Worm (Caenorhabditis elegans) whole organism, late embryonic: ENCODE measurements around the gene dnj-1.

ENCODE experiments used
- C08G9.2 ChIP-seq: sonication (generic microtip); optimal IDR thresholded peaks from 2 replicates; lab custom pipeline; 2016; ENCODE audit warnings: mild to moderate bottlenecking, missing genetic modification characterization, moderate library complexity, missing compliant biosample characterization
- K02D7.2 ChIP-seq: sonication (generic microtip); optimal IDR thresholded peaks from 2 replicates; lab custom pipeline; 2017; ENCODE audit warnings: mild to moderate bottlenecking, missing genetic modification characterization, missing compliant biosample characterization
- Y22D7AL.16 ChIP-seq: sonication (generic microtip); optimal IDR thresholded peaks from 2 replicates; lab custom pipeline; 2016; ENCODE audit warnings: missing genetic modification characterization, missing compliant biosample characterization
- ahr-1 ChIP-seq: sonication (generic microtip); optimal IDR thresholded peaks from 2 replicates; lab custom pipeline; 2016; ENCODE audit warnings: missing genetic modification characterization, missing compliant biosample characterization
- ama-1 ChIP-seq: fragments of 150-350 bp; optimal IDR thresholded peaks from 2 replicates; lab custom pipeline; 2014
- ceh-22 ChIP-seq: sonication (generic microtip); optimal IDR thresholded peaks from 2 replicates; lab custom pipeline; 2017; ENCODE audit warnings: missing biosample characterization, missing genetic modification characterization
- ceh-30 ChIP-seq: fragments of 150-350 bp; optimal IDR thresholded peaks from 2 replicates; lab custom pipeline; 2014; ENCODE audit warnings: missing biosample characterization, missing genetic modification characterization
- ceh-6 ChIP-seq: fragments of 200-800 bp; sonication (Bioruptor generic); optimal IDR thresholded peaks from 2 replicates; lab custom pipeline; 2018; ENCODE audit warnings: mild to moderate bottlenecking, missing genetic modification characterization, missing compliant biosample characterization
- ceh-9 ChIP-seq: sonication (generic microtip); optimal IDR thresholded peaks from 2 replicates; lab custom pipeline; 2016; ENCODE audit warnings: mild to moderate bottlenecking, missing genetic modification characterization, inconsistent platforms, missing compliant biosample characterization
- dve-1 ChIP-seq: sonication (generic microtip); optimal IDR thresholded peaks from 2 replicates; lab custom pipeline; 2017; ENCODE audit warnings: antibody characterized with exemption, mild to moderate bottlenecking, missing genetic modification characterization, missing compliant biosample characterization
- elt-2 ChIP-seq: sonication (generic microtip); optimal IDR thresholded peaks from 2 replicates; lab custom pipeline; 2016; ENCODE audit warnings: missing genetic modification reagents, missing genetic modification characterization, missing compliant biosample characterization
- elt-4 ChIP-seq: sonication (generic microtip); optimal IDR thresholded peaks from 2 replicates; lab custom pipeline; 2016; ENCODE audit warnings: missing genetic modification characterization, missing compliant biosample characterization
- ets-4 ChIP-seq: sonication (generic microtip); optimal IDR thresholded peaks from 2 replicates; lab custom pipeline; 2016; ENCODE audit warnings: missing genetic modification characterization, missing compliant biosample characterization
- fkh-10 ChIP-seq: fragments of 150-350 bp; optimal IDR thresholded peaks from 2 replicates; lab custom pipeline; 2014; ENCODE audit warnings: missing biosample characterization, missing genetic modification reagents, missing genetic modification characterization
- fkh-6 ChIP-seq: sonication (generic microtip); optimal IDR thresholded peaks from 2 replicates; lab custom pipeline; 2016; ENCODE audit warnings: missing genetic modification characterization, missing compliant biosample characterization
- gmeb-2 ChIP-seq: sonication (generic microtip); optimal IDR thresholded peaks from 2 replicates; lab custom pipeline; 2016; ENCODE audit warnings: missing genetic modification characterization, inconsistent platforms, missing compliant biosample characterization
- hlh-15 ChIP-seq: sonication (generic microtip); optimal IDR thresholded peaks from 2 replicates; lab custom pipeline; 2016; ENCODE audit warnings: missing genetic modification characterization, missing compliant biosample characterization
- hlh-6 ChIP-seq: sonication (generic microtip); optimal IDR thresholded peaks from 2 replicates; lab custom pipeline; 2016; ENCODE audit warnings: missing genotype, missing genetic modification characterization, missing compliant biosample characterization
- lim-6 ChIP-seq: sonication (generic microtip); optimal IDR thresholded peaks from 2 replicates; lab custom pipeline; 2016; ENCODE audit warnings: missing genetic modification characterization, missing compliant biosample characterization
- madf-2 ChIP-seq: sonication (generic microtip); optimal IDR thresholded peaks from 2 replicates; lab custom pipeline; 2017; ENCODE audit warnings: missing genetic modification characterization, missing compliant biosample characterization
- mec-3 ChIP-seq: sonication (generic microtip); optimal IDR thresholded peaks from 2 replicates; lab custom pipeline; 2016; ENCODE audit warnings: borderline replicate concordance, missing genetic modification characterization, missing compliant biosample characterization
- nfya-1 ChIP-seq: sonication (generic microtip); optimal IDR thresholded peaks from 2 replicates; lab custom pipeline; 2017; ENCODE audit warnings: missing genetic modification characterization, mild to moderate bottlenecking, missing compliant biosample characterization, antibody characterized with exemption, moderate library complexity
- odd-2 ChIP-seq: sonication (generic microtip); optimal IDR thresholded peaks from 2 replicates; lab custom pipeline; 2017; ENCODE audit warnings: antibody characterized with exemption, mild to moderate bottlenecking, missing genetic modification characterization, missing compliant biosample characterization
- pag-3 ChIP-seq: sonication (generic microtip); optimal IDR thresholded peaks from 2 replicates; lab custom pipeline; 2016; ENCODE audit warnings: missing compliant biosample characterization, missing genetic modification characterization, borderline replicate concordance
- pat-9 ChIP-seq: fragments of 200-800 bp; sonication (Bioruptor generic); optimal IDR thresholded peaks from 2 replicates; lab custom pipeline; 2018; ENCODE audit warnings: mild to moderate bottlenecking, missing genetic modification characterization, moderate library complexity, missing compliant biosample characterization
- pha-2 ChIP-seq: sonication (generic microtip); optimal IDR thresholded peaks from 2 replicates; lab custom pipeline; 2017; ENCODE audit warnings: mild to moderate bottlenecking, missing genetic modification characterization, missing compliant biosample characterization
- pha-4 ChIP-seq: fragments of 150-350 bp; optimal IDR thresholded peaks from 2 replicates; lab custom pipeline; 2018; ENCODE audit warnings: missing biosample characterization, missing genetic modification reagents, missing genetic modification characterization
- pqm-1 ChIP-seq: sonication (generic microtip); optimal IDR thresholded peaks from 2 replicates; lab custom pipeline; 2016; ENCODE audit warnings: missing genetic modification characterization, missing compliant biosample characterization
- sdc-2 ChIP-seq: sonication (generic microtip); optimal IDR thresholded peaks from 2 replicates; lab custom pipeline; 2016; ENCODE audit warnings: missing genotype, missing genetic modification characterization, missing compliant biosample characterization
- sox-4 ChIP-seq: sonication (generic microtip); optimal IDR thresholded peaks from 2 replicates; lab custom pipeline; 2017; ENCODE audit warnings: mild to moderate bottlenecking, missing genetic modification characterization, inconsistent platforms, missing compliant biosample characterization
- tbx-2 ChIP-seq: sonication (generic microtip); optimal IDR thresholded peaks from 2 replicates; lab custom pipeline; 2016; ENCODE audit warnings: missing genetic modification characterization, missing compliant biosample characterization
- tbx-7 ChIP-seq: sonication (generic microtip); optimal IDR thresholded peaks from 2 replicates; lab custom pipeline; 2016; ENCODE audit warnings: missing genotype, missing genetic modification characterization, missing compliant biosample characterization
- unc-3 ChIP-seq, 2 experiments: fragments of 200-800 bp in 1 of 2; sonication (Bioruptor generic) in 1 of 2; sonication (generic microtip) in 1 of 2; conservative IDR thresholded peaks in 1 of 2; optimal IDR thresholded peaks in 1 of 2; 2 replicates each; pipeline versions ENCODE4 v1.3.6 to Lab custom; 2016 to 2022; ENCODE audit warnings: missing compliant biosample characterization in 2 of 2, missing genetic modification characterization in 2 of 2, missing genetic modification reagents in 1 of 2
- zip-5 ChIP-seq: sonication (generic microtip); optimal IDR thresholded peaks from 2 replicates; lab custom pipeline; 2016; ENCODE audit warnings: missing genetic modification characterization, missing compliant biosample characterization
- ztf-16 ChIP-seq: sonication (generic microtip); optimal IDR thresholded peaks from 2 replicates; lab custom pipeline; 2017; ENCODE audit warnings: missing genetic modification characterization, missing compliant biosample characterization

Gene dnj-1

DNA sequence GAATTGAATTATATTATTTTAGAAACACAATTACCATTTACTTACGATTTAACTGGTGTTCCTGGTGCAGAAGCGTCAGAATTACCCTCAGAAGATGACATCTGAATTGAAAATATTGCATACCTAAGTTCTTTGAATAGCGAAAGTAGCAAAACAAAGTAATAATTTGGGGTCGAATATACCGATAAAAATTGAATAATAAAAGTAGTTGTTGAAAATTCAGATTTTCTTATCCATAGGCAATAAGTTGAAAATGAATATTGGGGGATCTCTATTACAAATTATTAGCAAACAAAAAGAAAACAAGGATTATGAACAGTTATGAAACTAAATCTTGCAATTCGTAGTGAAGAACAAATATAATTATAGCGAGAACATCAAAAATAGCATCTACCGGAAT lies 30.4 kb downstream of the dnj-1 start, which contains the start of gene leo-1:
TSS of gene leo-1 (minus strand) at position 101 of the 400 bp plus-strand sequence.
- TF ChIP-seq pha-4 (tag; lab: Kevin White, UChicago) (no peak), hlh-15 (no peak), K02D7.2 (tag; lab: Kevin White, UChicago) (no peak), ets-4 (no peak), tbx-2 (tag; lab: Kevin White, UChicago) (no peak), zip-5 (no peak), pat-9 (no peak), elt-4 (tag; lab: Kevin White, UChicago) (no peak), elt-2 (tag; lab: Kevin White, UChicago) (no peak)
- TF ChIP-seq, all 69 proteins: peak for 0

ce11 chrIV:11332751-11333150 lies 33.9 kb downstream of the dnj-1 start, which contains the start of gene sart-3:
Gene sart-3, minus strand, starts transcription at chrIV:11332969.
- TF ChIP-seq pat-9 (no peak), ceh-30 (no peak), hlh-6 (no peak), ahr-1 (tag; lab: Kevin White, UChicago) (no peak), odd-2 (tag; lab: Kevin White, UChicago) (no peak)

- no peak for TF ChIP-seq fkh-10 (GFP tag; lab: Kevin White, UChicago)
- TF ChIP-seq sox-4 (tag; lab: Kevin White, UChicago) = no peak
- TF ChIP-seq ama-1 (lab: Kevin White, UChicago) = no peak
- no peak for TF ChIP-seq ztf-16 (tag; lab: Kevin White, UChicago)
- no peak for TF ChIP-seq pag-3 (tag; lab: Kevin White, UChicago)
- TF ChIP-seq madf-2 (tag; lab: Kevin White, UChicago) = no peak
- no peak for TF ChIP-seq tbx-2 (tag; lab: Kevin White, UChicago)
- no peak for TF ChIP-seq gmeb-2 (tag; lab: Kevin White, UChicago)
- TF ChIP-seq ceh-22 = no peak
These were observed 37.3 kb downstream of the dnj-1 start for ce11 chrIV:11336180-11336579.

- no peak for TF ChIP-seq dve-1 (tag; lab: Kevin White, UChicago)
- TF ChIP-seq ceh-6 (GFP tag; lab: Kevin White, UChicago) = no peak
- TF ChIP-seq tbx-2 (tag; lab: Kevin White, UChicago) = no peak
- no peak for TF ChIP-seq lim-6 (tag; lab: Kevin White, UChicago)
- no peak for TF ChIP-seq pag-3 (tag; lab: Kevin White, UChicago)
- TF ChIP-seq Y22D7AL.16 (tag; lab: Kevin White, UChicago) = no peak
- TF ChIP-seq sdc-2 (tag; lab: Kevin White, UChicago) = no peak
- TF ChIP-seq tbx-7 = no peak
- TF ChIP-seq nfya-1 (tag; lab: Kevin White, UChicago) = no peak
- no peak for TF ChIP-seq unc-3 (GFP tag; conservative IDR thresholded peaks at IDR 0.05; lab: Robert Waterston, UW)
- no peak for TF ChIP-seq unc-3 (tag; optimal IDR thresholded peaks at IDR 0.05; lab: Kevin White, UChicago)
- TF ChIP-seq pha-2 (tag; lab: Kevin White, UChicago) = no peak
- no peak for TF ChIP-seq ceh-9 (tag; lab: Kevin White, UChicago)
- TF ChIP-seq elt-4 (tag; lab: Kevin White, UChicago) = no peak
- TF ChIP-seq pqm-1 (tag; lab: Kevin White, UChicago) = no peak
- TF ChIP-seq C08G9.2 (tag; lab: Kevin White, UChicago) = no peak
- TF ChIP-seq mec-3 (tag; lab: Kevin White, UChicago) = no peak
- no peak for TF ChIP-seq fkh-6 (tag; lab: Kevin White, UChicago)
- TF ChIP-seq odd-2 (tag; lab: Kevin White, UChicago) = no peak
- TF ChIP-seq pha-4 (tag; lab: Kevin White, UChicago) = no peak
- no peak for TF ChIP-seq ceh-22
These were observed 38.2 kb downstream of the dnj-1 start, which contains the start of gene F54E12.2 for ce11 chrIV:11337021-11337420. Gene F54E12.2, minus strand, starts transcription at chrIV:11337184.
